Fruit fly (Drosophila melanogaster) whole organism, prepupa: ENCODE data around the gene Oseg4.

Experiments
- CG10631 ChIP-seq: fragments of 200-800 bp; sonication (Bioruptor generic); optimal IDR thresholded peaks from 2 replicates; lab custom pipeline; 2016; ENCODE audit warnings: missing biosample characterization, missing genetic modification characterization
- CG11762 ChIP-seq: fragments of 200-800 bp; sonication (Bioruptor generic); optimal IDR thresholded peaks from 3 replicates; lab custom pipeline; 2016; ENCODE audit warnings: missing biosample characterization, missing genetic modification characterization; ENCODE audit not compliant: insufficient read depth
- CG15336 ChIP-seq: fragments of 200-800 bp; sonication (Bioruptor generic); IDR thresholded peaks from 2 replicates; pipeline ENCODE4 v1.3.6; 2022; ENCODE audit warnings: missing biosample characterization, missing genetic modification characterization
- CG1621 ChIP-seq: fragments of 200-800 bp; sonication (Bioruptor generic); optimal IDR thresholded peaks from 3 replicates; lab custom pipeline; 2018; ENCODE audit warnings: missing biosample characterization, mild to moderate bottlenecking, missing genetic modification characterization
- CG16779 ChIP-seq: fragments of 200-800 bp; sonication (Bioruptor generic); optimal IDR thresholded peaks from 3 replicates; lab custom pipeline; 2017; ENCODE audit warnings: missing biosample characterization, mild to moderate bottlenecking, missing genetic modification characterization
- CG3032 ChIP-seq: fragments of 200-800 bp; optimal IDR thresholded peaks from 2 replicates; lab custom pipeline; 2019; ENCODE audit warnings: missing biosample characterization, mild to moderate bottlenecking, missing genetic modification characterization, moderate library complexity
- CG31627 ChIP-seq: fragments of 200-800 bp; sonication (Bioruptor generic); optimal IDR thresholded peaks from 3 replicates; lab custom pipeline; 2016; ENCODE audit warnings: missing biosample characterization, missing genetic modification characterization
- CG32006 ChIP-seq: fragments of 200-800 bp; sonication (Bioruptor generic); optimal IDR thresholded peaks from 3 replicates; lab custom pipeline; 2017; ENCODE audit warnings: missing biosample characterization, mild to moderate bottlenecking, missing genetic modification characterization
- CG4318 ChIP-seq: fragments of 200-800 bp; sonication (Bioruptor generic); optimal IDR thresholded peaks from 3 replicates; lab custom pipeline; 2017; ENCODE audit warnings: missing biosample characterization, mild to moderate bottlenecking, missing genetic modification characterization
- CG6808 ChIP-seq: fragments of 200-800 bp; sonication (Bioruptor generic); optimal IDR thresholded peaks from 3 replicates; lab custom pipeline; 2017; ENCODE audit warnings: missing biosample characterization, missing genetic modification characterization, mild to moderate bottlenecking, moderate library complexity, missing genetic modification reagents
- CG6854 ChIP-seq: fragments of 200-800 bp; sonication (Bioruptor generic); optimal IDR thresholded peaks from 2 replicates; lab custom pipeline; 2017; ENCODE audit warnings: missing biosample characterization, mild to moderate bottlenecking, missing genetic modification characterization
- CG7368 ChIP-seq: fragments of 200-800 bp; sonication (Bioruptor generic); optimal IDR thresholded peaks from 3 replicates; lab custom pipeline; 2016; ENCODE audit warnings: missing biosample characterization, missing genetic modification characterization
- CG8119 ChIP-seq: fragments of 200-800 bp; sonication (Bioruptor generic); IDR thresholded peaks from 3 replicates; pipeline ENCODE4 v1.3.6; 2022; ENCODE audit warnings: missing biosample characterization, missing genetic modification characterization
- CG8319 ChIP-seq: fragments of 200-800 bp; sonication (Bioruptor generic); optimal IDR thresholded peaks from 3 replicates; lab custom pipeline; 2016; ENCODE audit warnings: missing biosample characterization, missing genetic modification characterization
- CG9139 ChIP-seq: fragments of 200-800 bp; sonication (Bioruptor generic); optimal IDR thresholded peaks from 3 replicates; lab custom pipeline; 2017; ENCODE audit warnings: missing biosample characterization, mild to moderate bottlenecking, missing genetic modification characterization
- Eip75B ChIP-seq: fragments of 200-800 bp; sonication (Bioruptor generic); optimal IDR thresholded peaks from 3 replicates; lab custom pipeline; 2016; ENCODE audit warnings: missing biosample characterization, missing genetic modification characterization
- Eip78C ChIP-seq: fragments of 200-800 bp; sonication (Bioruptor generic); peaks from one replicate; lab custom pipeline; 2016; ENCODE audit warnings: missing biosample characterization, missing genetic modification characterization
- Eip93F ChIP-seq: fragments of 200-800 bp; sonication (Bioruptor generic); optimal IDR thresholded peaks from 2 replicates; lab custom pipeline; 2016; ENCODE audit warnings: missing biosample characterization, mild to moderate bottlenecking, missing genetic modification characterization
- Ets21C ChIP-seq: fragments of 200-800 bp; sonication (Bioruptor generic); optimal IDR thresholded peaks from 3 replicates; lab custom pipeline; 2016; ENCODE audit warnings: missing biosample characterization, missing genetic modification characterization
- Ets96B ChIP-seq: fragments of 200-800 bp; optimal IDR thresholded peaks from 2 replicates; lab custom pipeline; 2019; ENCODE audit warnings: missing biosample characterization, mild to moderate bottlenecking, missing genetic modification characterization, moderate library complexity
- Gug ChIP-seq: fragments of 200-800 bp; sonication (Bioruptor generic); IDR thresholded peaks from 2 replicates; pipeline ENCODE4 v1.3.6; 2022; ENCODE audit warnings: missing biosample characterization, missing genetic modification characterization
- Hr38 ChIP-seq: sonication (Bioruptor generic); optimal IDR thresholded peaks from 2 replicates; lab custom pipeline; 2016; ENCODE audit warnings: missing biosample characterization, missing genetic modification characterization
- Hr39 ChIP-seq: fragments of 200-800 bp; sonication (Bioruptor generic); optimal IDR thresholded peaks from 2 replicates; lab custom pipeline; 2016; ENCODE audit warnings: missing biosample characterization, missing genetic modification characterization
- Hr4 ChIP-seq: fragments of 200-800 bp; sonication (Bioruptor generic); optimal IDR thresholded peaks from 3 replicates; lab custom pipeline; 2016; ENCODE audit warnings: missing biosample characterization, missing genetic modification characterization
- Lpt ChIP-seq: fragments of 200-800 bp; sonication (Bioruptor generic); optimal IDR thresholded peaks from 3 replicates; lab custom pipeline; 2016; ENCODE audit warnings: missing biosample characterization, missing genetic modification characterization
- Met ChIP-seq: fragments of 200-800 bp; sonication (Bioruptor generic); optimal IDR thresholded peaks from 3 replicates; lab custom pipeline; 2016; ENCODE audit warnings: missing biosample characterization, missing genetic modification characterization
- OdsH ChIP-seq: fragments of 200-800 bp; sonication (Bioruptor generic); optimal IDR thresholded peaks from 3 replicates; lab custom pipeline; 2016; ENCODE audit warnings: missing biosample characterization, missing genetic modification characterization
- Sox102F ChIP-seq: fragments of 200-800 bp; sonication (Bioruptor generic); optimal IDR thresholded peaks from 2 replicates; lab custom pipeline; 2016; ENCODE audit warnings: missing biosample characterization, mild to moderate bottlenecking, missing genetic modification characterization
- Sox15 ChIP-seq: fragments of 200-800 bp; sonication (Bioruptor generic); optimal IDR thresholded peaks from 3 replicates; lab custom pipeline; 2016; ENCODE audit warnings: missing biosample characterization, missing genetic modification characterization
- achi ChIP-seq: fragments of 200-800 bp; sonication (Bioruptor generic); optimal IDR thresholded peaks from 3 replicates; lab custom pipeline; 2016; ENCODE audit warnings: missing biosample characterization, missing genetic modification characterization
- cyc ChIP-seq: fragments of 200-800 bp; sonication (Bioruptor generic); optimal IDR thresholded peaks from 3 replicates; lab custom pipeline; 2016; ENCODE audit warnings: missing biosample characterization, missing genetic modification characterization
- dac ChIP-seq: fragments of 200-800 bp; sonication (Bioruptor generic); optimal IDR thresholded peaks from 2 replicates; lab custom pipeline; 2017; ENCODE audit warnings: missing biosample characterization, mild to moderate bottlenecking, missing genetic modification characterization
- dsx ChIP-seq: fragments of 200-800 bp; optimal IDR thresholded peaks from 3 replicates; lab custom pipeline; 2019; ENCODE audit warnings: missing biosample characterization, mild to moderate bottlenecking, missing genetic modification characterization, moderate library complexity; ENCODE audit not compliant: poor library complexity, severe bottlenecking
- eg ChIP-seq: fragments of 200-800 bp; sonication (Bioruptor generic); IDR thresholded peaks from 3 replicates; pipeline ENCODE4 v1.3.6; 2022; ENCODE audit warnings: missing biosample characterization, missing genetic modification characterization
- esn ChIP-seq: fragments of 200-800 bp; sonication (Bioruptor generic); optimal IDR thresholded peaks from 2 replicates; lab custom pipeline; 2016; ENCODE audit warnings: missing biosample characterization, mild to moderate bottlenecking, missing genetic modification characterization, moderate library complexity
- fd59A ChIP-seq: fragments of 200-800 bp; sonication (Bioruptor generic); optimal IDR thresholded peaks from 2 replicates; lab custom pipeline; 2017; ENCODE audit warnings: missing biosample characterization, mild to moderate bottlenecking, missing genetic modification characterization, missing genetic modification reagents
- fd85E ChIP-seq: fragments of 200-800 bp; sonication (Bioruptor generic); optimal IDR thresholded peaks from 3 replicates; lab custom pipeline; 2016; ENCODE audit warnings: missing biosample characterization, missing genetic modification characterization
- lz ChIP-seq: fragments of 200-800 bp; sonication (Bioruptor generic); optimal IDR thresholded peaks from 3 replicates; lab custom pipeline; 2016; ENCODE audit warnings: missing biosample characterization, missing genetic modification characterization
- net ChIP-seq: fragments of 200-800 bp; sonication (Bioruptor generic); optimal IDR thresholded peaks from 3 replicates; lab custom pipeline; 2016; ENCODE audit warnings: missing biosample characterization, missing genetic modification characterization
- pdm3 ChIP-seq: fragments of 200-800 bp; sonication (Bioruptor generic); optimal IDR thresholded peaks from 3 replicates; lab custom pipeline; 2016; ENCODE audit warnings: missing biosample characterization, missing genetic modification characterization
- salr ChIP-seq, 2 experiments: fragments of 200-800 bp; sonication (Bioruptor generic); optimal IDR thresholded peaks; 3 replicates each; lab custom pipeline; 2016 to 2018; ENCODE audit warnings: missing biosample characterization in 2 of 2, missing genetic modification characterization in 2 of 2, mild to moderate bottlenecking in 1 of 2
- spab ChIP-seq: fragments of 200-800 bp; sonication (Bioruptor generic); optimal IDR thresholded peaks from 2 replicates; lab custom pipeline; 2017; ENCODE audit warnings: missing biosample characterization, mild to moderate bottlenecking, missing genetic modification characterization, missing genetic modification reagents
- topi ChIP-seq: fragments of 200-800 bp; sonication (Bioruptor generic); optimal IDR thresholded peaks from 3 replicates; lab custom pipeline; 2016; ENCODE audit warnings: missing biosample characterization, missing genetic modification characterization
- vri ChIP-seq: fragments of 200-800 bp; sonication (Bioruptor generic); optimal IDR thresholded peaks from 3 replicates; lab custom pipeline; 2016; ENCODE audit warnings: missing biosample characterization, mild to moderate bottlenecking, missing genetic modification characterization

The Oseg4 gene

DNA sequence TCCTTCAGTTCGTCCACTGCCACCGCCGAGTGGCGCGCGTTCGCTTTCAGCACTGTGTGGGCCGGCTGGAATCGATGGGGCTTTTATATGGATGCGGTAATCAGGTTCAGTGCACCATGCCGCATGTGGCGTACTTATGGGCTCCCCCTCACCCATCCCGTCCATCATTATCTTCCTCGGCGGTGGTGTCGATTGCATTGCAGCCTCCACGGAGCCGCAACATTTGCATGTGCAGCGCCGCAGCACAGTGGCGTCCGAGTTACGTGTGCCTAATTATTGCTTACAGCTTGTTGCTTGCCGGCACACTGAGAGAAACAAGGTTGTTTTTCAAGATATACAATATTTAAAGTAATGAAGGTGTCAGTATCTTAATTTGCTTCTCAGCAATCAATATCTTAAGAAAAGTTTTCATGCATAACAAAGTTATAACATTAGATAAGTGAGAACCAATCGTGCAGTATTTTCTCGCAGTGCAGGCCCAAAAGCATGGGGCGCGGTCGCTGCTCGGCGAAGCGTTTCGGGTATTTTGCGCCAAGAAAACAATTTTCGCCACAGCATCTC is 33.1 kb downstream of the Oseg4 start, which contains the start of gene CG13931 (continued):
- no peak for TF ChIP-seq CG6854
- TF ChIP-seq Met = peak; percentile 67
- peak; percentile 35 for TF ChIP-seq CG4318 (GFP tag; lab: Kevin White, UChicago)
- peak; percentile 64 for TF ChIP-seq CG1621 (tag; lab: Kevin White, UChicago)
- no peak for TF ChIP-seq CG11762 (GFP tag; lab: Kevin White, UChicago)
- TF ChIP-seq Eip75B (GFP tag; lab: Kevin White, UChicago) = peak; percentile 65
- TF ChIP-seq dsx (GFP tag; lab: Kevin White, UChicago) = peak; percentile 53
- TF ChIP-seq CG9139 (GFP tag; lab: Kevin White, UChicago) = peak; percentile 45
- TF ChIP-seq eg = peak; percentile 84
- TF ChIP-seq Ets21C (GFP tag; lab: Kevin White, UChicago) = peak; percentile 16
- TF ChIP-seq CG6808 (GFP tag; lab: Kevin White, UChicago) = peak; percentile 62
- TF ChIP-seq CG15336 (GFP tag; lab: Robert Waterston, UW) = peak; percentile 76
- TF ChIP-seq CG8319 (GFP tag; lab: Kevin White, UChicago) = peak; percentile 5
- no peak for TF ChIP-seq Hr38 (GFP tag; lab: Kevin White, UChicago)
- peak; percentile 64 for TF ChIP-seq Sox102F (GFP tag; lab: Kevin White, UChicago)
- TF ChIP-seq CG7368 (GFP tag; lab: Kevin White, UChicago) = peak; percentile 72
- TF ChIP-seq CG32006 (GFP tag; lab: Kevin White, UChicago) = peak; percentile 79
- peak; percentile 68 for TF ChIP-seq Hr39 (GFP tag; lab: Kevin White, UChicago)
- TF ChIP-seq salr (GFP tag; optimal IDR thresholded peaks at IDR 0.05; lab: Kevin White, UChicago) = peak; percentile 34 to 55
- peak; percentile 76 for TF ChIP-seq pdm3 (GFP tag; lab: Kevin White, UChicago)
- peak; percentile 72 for TF ChIP-seq CG10631 (GFP tag; lab: Kevin White, UChicago)
- peak; percentile 62 for TF ChIP-seq cyc
- peak; percentile 25 for TF ChIP-seq dac (GFP tag; lab: Kevin White, UChicago)
- peak; percentile 37 for TF ChIP-seq Sox15 (GFP tag; lab: Kevin White, UChicago)
- peak; percentile 82 for TF ChIP-seq Hr4
- TF ChIP-seq CG31627 (GFP tag; lab: Kevin White, UChicago) = peak; percentile 57
- TF ChIP-seq Lpt (GFP tag; lab: Kevin White, UChicago) = peak; percentile 62
- peak; percentile 53 for TF ChIP-seq topi (GFP tag; lab: Kevin White, UChicago)

- TF ChIP-seq Eip78C (GFP tag; lab: Kevin White, UChicago) (no peak), vri (GFP tag; lab: Kevin White, UChicago) (no peak), Ets21C (GFP tag; lab: Kevin White, UChicago) (no peak)
- TF ChIP-seq, all 60 proteins: peak for 0
Measured at dm6 chr3L:1694317-1694716, 41.2 kb downstream of the Oseg4 start, which contains the start of gene CG12011. TSS of gene CG12011 (plus strand) at chr3L:1694617.

DNA sequence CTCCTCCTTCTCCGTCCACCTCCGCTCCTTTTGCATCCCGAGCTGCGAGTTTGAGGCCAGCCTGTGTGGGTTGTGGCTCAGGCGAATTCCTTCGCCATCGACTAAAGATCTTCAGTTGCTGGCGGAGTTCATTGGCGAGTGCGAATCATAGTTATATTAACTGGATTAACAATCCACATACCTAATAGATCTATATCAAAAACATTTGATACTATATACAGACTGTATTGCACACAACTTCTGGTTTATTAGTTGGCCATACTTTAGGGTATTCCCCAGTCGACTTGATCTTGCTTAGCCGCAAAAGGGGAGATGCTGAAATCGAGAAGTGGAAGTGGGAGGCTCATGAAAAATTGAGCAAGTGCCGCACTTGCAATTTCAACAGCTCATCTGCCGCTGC is 42.7 kb downstream of the Oseg4 start:
- TF ChIP-seq dsx (GFP tag; lab: Kevin White, UChicago) (no peak), Eip78C (GFP tag; lab: Kevin White, UChicago) (peak; percentile 74), achi (GFP tag; lab: Kevin White, UChicago) (peak; percentile 32), esn (GFP tag; lab: Kevin White, UChicago) (no peak), CG16779 (no peak), CG11762 (GFP tag; lab: Kevin White, UChicago) (no peak), CG3032 (peak; percentile 48), OdsH (GFP tag; lab: Kevin White, UChicago) (no peak), Gug (GFP tag; lab: Robert Waterston, UW) (no peak), spab (GFP tag; lab: Kevin White, UChicago) (peak; percentile 51), Met (no peak), CG10631 (GFP tag; lab: Kevin White, UChicago) (peak; percentile 17), CG6854 (no peak), lz (no peak), Eip93F (GFP tag; lab: Kevin White, UChicago) (no peak), pdm3 (GFP tag; lab: Kevin White, UChicago) (no peak), eg (no peak), CG31627 (GFP tag; lab: Kevin White, UChicago) (no peak), CG7368 (GFP tag; lab: Kevin White, UChicago) (no peak), CG8119 (GFP tag; lab: Robert Waterston, UW) (0 out of 3 replicates have a peak, but pooled peaks have one; percentile 19), net (no peak), Lpt (GFP tag; lab: Kevin White, UChicago) (no peak), Ets96B (tag; lab: Kevin White, UChicago) (peak; percentile 69), cyc (peak; percentile 23), fd59A (GFP tag; lab: Kevin White, UChicago) (peak; percentile 18), CG32006 (GFP tag; lab: Kevin White, UChicago) (no peak), salr (GFP tag; optimal IDR thresholded peaks at IDR 0.05; lab: Kevin White, UChicago) (peak in 1 of 2 experiments; percentile 26), fd85E (no peak), dac (GFP tag; lab: Kevin White, UChicago) (no peak), CG15336 (GFP tag; lab: Robert Waterston, UW) (no peak), Eip75B (GFP tag; lab: Kevin White, UChicago) (no peak)
